Fruit fly (Drosophila melanogaster) whole organism, embryonic: ENCODE data around the gene Ocrl.

Source experiments
- Atf3 ChIP-seq: fragments of 200-800 bp; sonication (Bioruptor generic); optimal IDR thresholded peaks from 3 replicates; lab custom pipeline; 2016; ENCODE audit warnings: missing biosample characterization, missing genetic modification characterization
- Atf6 ChIP-seq: fragments of 200-800 bp; sonication (Bioruptor generic); IDR thresholded peaks from 2 replicates; pipeline ENCODE4 v1.3.6; 2022; ENCODE audit warnings: missing biosample characterization, missing genetic modification characterization
- CG10959 ChIP-seq: fragments of 200-800 bp; sonication (Bioruptor generic); IDR thresholded peaks from 2 replicates; pipeline ENCODE4 v1.3.6; 2022; ENCODE audit warnings: missing biosample characterization, missing genetic modification characterization
- CG11093 ChIP-seq: fragments of 200-800 bp; sonication (Bioruptor generic); IDR thresholded peaks from 3 replicates; pipeline ENCODE4 v1.3.6; 2022; ENCODE audit warnings: missing biosample characterization, missing genetic modification characterization
- CG12659 ChIP-seq: fragments of 200-800 bp; sonication (Bioruptor generic); optimal IDR thresholded peaks from 3 replicates; lab custom pipeline; 2017; ENCODE audit warnings: mild to moderate bottlenecking, missing biosample characterization, missing genetic modification reagents, missing genetic modification characterization
- CG14860 ChIP-seq: fragments of 200-800 bp; sonication (Bioruptor generic); IDR thresholded peaks from 3 replicates; pipeline ENCODE4 v1.3.6; 2022; ENCODE audit warnings: missing biosample characterization, missing genetic modification characterization; ENCODE audit not compliant: partially characterized antibody
- CG14965 ChIP-seq: fragments of 200-800 bp; sonication (Bioruptor generic); optimal IDR thresholded peaks from 2 replicates; lab custom pipeline; 2016; ENCODE audit warnings: missing biosample characterization, missing genetic modification characterization, borderline replicate concordance
- CG18764 ChIP-seq: fragments of 200-800 bp; sonication (Bioruptor generic); optimal IDR thresholded peaks from 3 replicates; lab custom pipeline; 2016; ENCODE audit warnings: missing biosample characterization, missing genetic modification characterization
- CG30403 ChIP-seq: fragments of 200-800 bp; sonication (Bioruptor generic); optimal IDR thresholded peaks from 3 replicates; lab custom pipeline; 2016; ENCODE audit warnings: missing biosample characterization, missing genetic modification characterization
- CG31441 ChIP-seq: fragments of 200-800 bp; sonication (Bioruptor generic); IDR thresholded peaks from 2 replicates; pipeline ENCODE4 v1.3.6; 2022; ENCODE audit warnings: missing biosample characterization, missing genetic modification characterization
- CG34224 ChIP-seq: fragments of 200-800 bp; sonication (Bioruptor generic); IDR thresholded peaks from 3 replicates; pipeline ENCODE4 v1.3.6; 2022; ENCODE audit warnings: missing biosample characterization, missing genetic modification characterization; ENCODE audit not compliant: partially characterized antibody
- CG3726 ChIP-seq: fragments of 200-800 bp; sonication (Bioruptor generic); IDR thresholded peaks from 3 replicates; pipeline ENCODE4, ENCODE4 v1.3.6; 2022; ENCODE audit warnings: missing biosample characterization, missing genetic modification characterization
- CG4820 ChIP-seq: fragments of 200-800 bp; sonication (Bioruptor generic); optimal IDR thresholded peaks from 3 replicates; lab custom pipeline; 2016; ENCODE audit warnings: missing biosample characterization, missing genetic modification characterization
- CG4854 ChIP-seq: fragments of 200-800 bp; sonication (Bioruptor generic); optimal IDR thresholded peaks from 2 replicates; lab custom pipeline; 2016; ENCODE audit warnings: missing biosample characterization, missing genetic modification characterization, inconsistent platforms
- CG5953 ChIP-seq: fragments of 200-800 bp; sonication (Bioruptor generic); IDR thresholded peaks from 2 replicates; pipeline ENCODE4 v1.3.6; 2022; ENCODE audit warnings: missing biosample characterization, missing genetic modification characterization
- CG7963 ChIP-seq: fragments of 200-800 bp; sonication (Bioruptor generic); IDR thresholded peaks from 3 replicates; pipeline ENCODE4 v1.3.6; 2022; ENCODE audit warnings: missing biosample characterization, missing genetic modification characterization; ENCODE audit not compliant: partially characterized antibody
- CG9817 ChIP-seq: fragments of 200-800 bp; sonication (Bioruptor generic); optimal IDR thresholded peaks from 2 replicates; lab custom pipeline; 2018; ENCODE audit warnings: missing biosample characterization, mild to moderate bottlenecking, missing genetic modification characterization, moderate library complexity
- Drgx ChIP-seq: fragments of 200-800 bp; sonication (Bioruptor generic); IDR thresholded peaks from 2 replicates; pipeline ENCODE4 v1.3.6; 2022; ENCODE audit warnings: missing biosample characterization, missing genetic modification characterization
- Fer2 ChIP-seq: fragments of 200-800 bp; sonication (Bioruptor generic); optimal IDR thresholded peaks from 2 replicates; lab custom pipeline; 2018; ENCODE audit warnings: missing biosample characterization, mild to moderate bottlenecking, missing genetic modification characterization, moderate library complexity
- Fer3 ChIP-seq: fragments of 200-800 bp; sonication (Bioruptor generic); optimal IDR thresholded peaks from 2 replicates; lab custom pipeline; 2018; ENCODE audit warnings: missing biosample characterization, mild to moderate bottlenecking, missing genetic modification characterization, moderate library complexity
- HLH3B ChIP-seq: fragments of 200-800 bp; sonication (Bioruptor generic); IDR thresholded peaks from 2 replicates; pipeline ENCODE4 v1.3.6; 2022; ENCODE audit warnings: missing biosample characterization, missing genetic modification characterization
- HLHmδ ChIP-seq: fragments of 200-800 bp; sonication (Bioruptor generic); optimal IDR thresholded peaks from 2 replicates; lab custom pipeline; 2018; ENCODE audit warnings: missing biosample characterization, mild to moderate bottlenecking, missing genetic modification characterization, moderate library complexity
- Myb ChIP-seq: fragments of 200-800 bp; sonication (Bioruptor generic); optimal IDR thresholded peaks from 2 replicates; lab custom pipeline; 2016; ENCODE audit warnings: missing biosample characterization, missing genetic modification characterization
- NC2β ChIP-seq: fragments of 200-800 bp; sonication (Bioruptor generic); optimal IDR thresholded peaks from 2 replicates; lab custom pipeline; 2016; ENCODE audit warnings: missing biosample characterization, missing genetic modification characterization
- Rx ChIP-seq: fragments of 200-800 bp; sonication (Bioruptor generic); IDR thresholded peaks from 2 replicates; pipeline ENCODE4 v1.3.6; 2022; ENCODE audit warnings: missing biosample characterization, missing genetic modification characterization
- Xbp1 ChIP-seq: fragments of 200-800 bp; sonication (Bioruptor generic); optimal IDR thresholded peaks from 3 replicates; lab custom pipeline; 2016; ENCODE audit warnings: missing biosample characterization, mild to moderate bottlenecking, missing genetic modification characterization
- ase ChIP-seq: fragments of 200-800 bp; sonication (Bioruptor generic); IDR thresholded peaks from 3 replicates; pipeline ENCODE4 v1.3.6; 2022; ENCODE audit warnings: missing biosample characterization, missing genetic modification characterization
- bigmax ChIP-seq: fragments of 200-800 bp; sonication (Bioruptor generic); optimal IDR thresholded peaks from 2 replicates; lab custom pipeline; 2018; ENCODE audit warnings: missing biosample characterization, mild to moderate bottlenecking, missing genetic modification characterization
- cas ChIP-seq: fragments of 200-800 bp; sonication (Bioruptor generic); IDR thresholded peaks from 2 replicates; pipeline ENCODE4 v1.3.6; 2022; ENCODE audit warnings: missing biosample characterization, missing genetic modification characterization
- cato ChIP-seq: fragments of 200-800 bp; sonication (Bioruptor generic); optimal IDR thresholded peaks from 2 replicates; lab custom pipeline; 2016; ENCODE audit warnings: missing biosample characterization, missing genetic modification characterization, borderline replicate concordance
- corto ChIP-seq: fragments of 200-800 bp; sonication (Bioruptor generic); optimal IDR thresholded peaks from 2 replicates; lab custom pipeline; 2016; ENCODE audit warnings: missing biosample characterization, mild to moderate bottlenecking, missing genetic modification characterization, moderate library complexity
- croc ChIP-seq: fragments of 200-800 bp; sonication (Bioruptor generic); conservative IDR thresholded peaks from 3 replicates; pipeline ENCODE4 v1.3.6; 2022; ENCODE audit warnings: missing biosample characterization, missing genetic modification characterization
- eyg ChIP-seq: fragments of 200-800 bp; sonication (Bioruptor generic); optimal IDR thresholded peaks from 3 replicates; lab custom pipeline; 2016; ENCODE audit warnings: missing biosample characterization, missing genetic modification characterization
- gro ChIP-seq: fragments of 200-800 bp; sonication (Bioruptor generic); optimal IDR thresholded peaks from 2 replicates; lab custom pipeline; 2016; ENCODE audit warnings: missing biosample characterization, missing genetic modification characterization
- hb ChIP-seq: fragments of 200-800 bp; sonication (Bioruptor generic); IDR thresholded peaks from 3 replicates; pipeline ENCODE4 v1.3.6; 2022; ENCODE audit warnings: missing biosample characterization, missing genetic modification characterization; ENCODE audit not compliant: partially characterized antibody
- hth ChIP-seq: fragments of >200 bp; optimal IDR thresholded peaks from 2 replicates; lab custom pipeline; 2017; ENCODE audit warnings: inconsistent platforms
- ind ChIP-seq: fragments of 200-800 bp; sonication (Bioruptor generic); optimal IDR thresholded peaks from 3 replicates; lab custom pipeline; 2016; ENCODE audit warnings: missing biosample characterization, missing genetic modification characterization
- jing ChIP-seq: fragments of 200-800 bp; sonication (Bioruptor generic); optimal IDR thresholded peaks from 2 replicates; lab custom pipeline; 2018; ENCODE audit warnings: missing biosample characterization, mild to moderate bottlenecking, missing genetic modification characterization
- lab ChIP-seq: fragments of 200-800 bp; sonication (Bioruptor generic); optimal IDR thresholded peaks from 3 replicates; lab custom pipeline; 2017; ENCODE audit warnings: missing biosample characterization, missing genetic modification characterization, mild to moderate bottlenecking, moderate library complexity, missing genetic modification reagents
- lbe ChIP-seq: fragments of 200-800 bp; sonication (Bioruptor generic); optimal IDR thresholded peaks from 2 replicates; lab custom pipeline; 2016; ENCODE audit warnings: missing biosample characterization, mild to moderate bottlenecking, missing genetic modification characterization
- oc ChIP-seq: fragments of 200-800 bp; sonication (Bioruptor generic); optimal IDR thresholded peaks from 2 replicates; lab custom pipeline; 2018; ENCODE audit warnings: missing biosample characterization, mild to moderate bottlenecking, missing genetic modification characterization, moderate library complexity
- pho ChIP-seq: fragments of 200-800 bp; sonication (Bioruptor generic); optimal IDR thresholded peaks from 2 replicates; lab custom pipeline; 2016; ENCODE audit warnings: missing biosample characterization, missing genetic modification characterization
- phol ChIP-seq: fragments of 200-800 bp; sonication (Bioruptor generic); optimal IDR thresholded peaks from 3 replicates; lab custom pipeline; 2018; ENCODE audit warnings: missing biosample characterization, mild to moderate bottlenecking, missing genetic modification characterization, moderate library complexity
- pzg ChIP-seq: fragments of 200-800 bp; sonication (Bioruptor generic); optimal IDR thresholded peaks from 3 replicates; lab custom pipeline; 2018; ENCODE audit warnings: missing biosample characterization, mild to moderate bottlenecking, missing genetic modification characterization, moderate library complexity
- sens ChIP-seq: fragments of 200-800 bp; sonication (Bioruptor generic); peaks from one replicate; lab custom pipeline; 2016; ENCODE audit warnings: missing biosample characterization, missing genetic modification characterization
- seq ChIP-seq: fragments of 200-800 bp; sonication (Bioruptor generic); IDR thresholded peaks from 2 replicates; pipeline ENCODE4 v1.3.6; 2022; ENCODE audit warnings: missing biosample characterization, missing genetic modification characterization
- sim ChIP-seq: fragments of 200-800 bp; sonication (Bioruptor generic); IDR thresholded peaks from 2 replicates; pipeline ENCODE4 v1.3.6; 2022; ENCODE audit warnings: missing biosample characterization, missing genetic modification characterization
- ssp ChIP-seq: fragments of 200-800 bp; sonication (Bioruptor generic); IDR thresholded peaks from 2 replicates; pipeline ENCODE4 v1.3.6; 2022; ENCODE audit warnings: missing biosample characterization, missing genetic modification characterization
- tll ChIP-seq, 2 experiments: fragments of 200-800 bp in 1 of 2; fragments of >200 bp in 1 of 2; sonication (Bioruptor generic) in 1 of 2; optimal IDR thresholded peaks; 2 replicates each; lab custom pipeline; 2017 to 2019; ENCODE audit warnings: missing biosample characterization in 2 of 2, missing genetic modification characterization in 2 of 2, mild to moderate bottlenecking in 1 of 2, moderate library complexity in 1 of 2
- toy ChIP-seq: fragments of 200-800 bp; sonication (Bioruptor generic); IDR thresholded peaks from 2 replicates; pipeline ENCODE4 v1.3.6; 2022; ENCODE audit warnings: missing biosample characterization, missing genetic modification characterization

The Ocrl gene

DNA sequence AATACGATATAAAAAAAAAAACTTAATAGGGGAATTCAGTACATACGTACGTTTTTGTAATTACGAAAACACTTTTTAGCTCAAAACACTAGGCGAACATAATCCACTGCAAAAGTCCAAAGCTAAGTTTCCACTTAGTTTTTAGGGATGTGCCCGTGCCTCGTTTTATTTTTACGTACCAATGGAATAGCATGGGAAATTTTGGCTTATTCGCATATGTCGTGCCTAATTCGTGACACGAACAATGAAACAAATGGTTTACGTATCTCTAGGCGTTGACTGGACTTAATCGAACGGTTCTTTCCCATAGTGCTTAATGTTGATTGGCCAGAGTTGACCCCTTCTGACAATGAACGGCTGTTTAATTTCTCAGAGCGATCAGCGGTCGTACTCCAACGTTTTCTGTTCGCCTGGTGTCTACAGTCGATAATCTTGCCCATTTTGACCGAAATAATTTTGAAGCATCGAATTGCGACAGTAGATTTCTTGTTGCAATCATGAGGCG is 43.1 kb upstream of the Ocrl start, which contains the start of gene CG14818 (continued):
- peak; percentile 61 for TF ChIP-seq Xbp1
- TF ChIP-seq Atf3 (GFP tag; lab: Kevin White, UChicago): peak; percentile 46
- TF ChIP-seq jing (GFP tag; lab: Kevin White, UChicago): no peak
- TF ChIP-seq NC2β (GFP tag; lab: Kevin White, UChicago): no peak
- TF ChIP-seq ssp (GFP tag; lab: Robert Waterston, UW): peak; percentile 65
- TF ChIP-seq Rx: peak; percentile 38
- TF ChIP-seq ind (GFP tag; lab: Kevin White, UChicago): peak; percentile 62
- peak; percentile 49 for TF ChIP-seq CG12659 (GFP tag; lab: Kevin White, UChicago)
- peak; percentile 78 for TF ChIP-seq CG9817
- TF ChIP-seq CG3726: no peak
- peak; percentile 51; the same call in 1 of the 2 replicates for TF ChIP-seq cas
- peak; percentile 19 for TF ChIP-seq eyg (GFP tag; lab: Kevin White, UChicago)
- no peak for TF ChIP-seq sim (GFP tag; lab: Robert Waterston, UW)
- peak; percentile 89 for TF ChIP-seq CG34224
- no peak for TF ChIP-seq bigmax (GFP tag; lab: Kevin White, UChicago)
- peak; percentile 53 for TF ChIP-seq CG30403
- peak; percentile 47 for TF ChIP-seq Myb (GFP tag; lab: Kevin White, UChicago)
- peak; percentile 32 for TF ChIP-seq pzg
- TF ChIP-seq CG18764 (GFP tag; lab: Kevin White, UChicago): peak; percentile 16
- peak; percentile 45 for TF ChIP-seq Fer2
- TF ChIP-seq Drgx: peak; percentile 43
- 0 out of 2 replicates have a peak, but pooled peaks have one; percentile 31 for TF ChIP-seq CG5953
- peak; percentile 54 for TF ChIP-seq lbe (GFP tag; lab: Kevin White, UChicago)
- TF ChIP-seq Fer3 (tag; lab: Kevin White, UChicago): peak; percentile 70
- TF ChIP-seq gro (GFP tag; lab: Kevin White, UChicago): peak; percentile 42
- no peak for TF ChIP-seq CG4854 (GFP tag; lab: Kevin White, UChicago)
- peak; percentile 82 for TF ChIP-seq CG14860 (GFP tag; lab: Robert Waterston, UW)
- peak; percentile 41 for TF ChIP-seq pho (GFP tag; lab: Kevin White, UChicago)
- no peak for TF ChIP-seq oc (tag; lab: Kevin White, UChicago)
- TF ChIP-seq croc (GFP tag; lab: Robert Waterston, UW): peak; percentile 29; the same call in 2 of the 3 replicates
- TF ChIP-seq Atf6 (GFP tag; lab: Robert Waterston, UW): peak; percentile 59; the same call in 1 of the 2 replicates
- TF ChIP-seq cato: peak; percentile 38
- no peak for TF ChIP-seq corto
- TF ChIP-seq hb (GFP tag; lab: Robert Waterston, UW): peak; percentile 66
- peak; percentile 51 for TF ChIP-seq CG4820 (GFP tag; lab: Kevin White, UChicago)
- TF ChIP-seq HLHmδ (GFP tag; lab: Kevin White, UChicago): no peak
- peak in 1 of 2 experiments; percentile 27 for TF ChIP-seq tll (GFP tag; optimal IDR thresholded peaks at IDR 0.05; lab: Kevin White, UChicago)
- no peak for TF ChIP-seq seq (GFP tag; lab: Robert Waterston, UW)
- peak; percentile 33; the same call in 1 of the 2 replicates for TF ChIP-seq CG10959 (GFP tag; lab: Robert Waterston, UW)
- TF ChIP-seq CG14965 (GFP tag; lab: Kevin White, UChicago): no peak
- TF ChIP-seq CG7963 (GFP tag; lab: Robert Waterston, UW): peak; percentile 68
- TF ChIP-seq CG31441: no peak; the same call in 1 of the 2 replicates
- no peak for TF ChIP-seq toy (GFP tag; lab: Robert Waterston, UW)
- TF ChIP-seq ase (GFP tag; lab: Robert Waterston, UW): 0 out of 3 replicates have a peak, but pooled peaks have one; percentile 25
- TF ChIP-seq lab (GFP tag; lab: Kevin White, UChicago): peak; percentile 71
- peak; percentile 66 for TF ChIP-seq HLH3B
- no peak for TF ChIP-seq hth (lab: Kevin White, UChicago)
- TF ChIP-seq CG11093 (GFP tag; lab: Robert Waterston, UW): 0 out of 3 replicates have a peak, but pooled peaks have one; percentile 41
- peak; percentile 63 for TF ChIP-seq phol (tag; lab: Kevin White, UChicago)
- TF ChIP-seq sens (GFP tag; lab: Kevin White, UChicago): peak; percentile 88
